Worm (Caenorhabditis elegans) whole organism, midembryonic: Measurements from ENCODE around the gene set-13.

Experiments used
- T22C8.4 ChIP-seq: fragments of 200-800 bp; sonication (Bioruptor generic); IDR thresholded peaks from 2 replicates; pipeline ENCODE4 v1.3.6; 2022; ENCODE audit warnings: missing genetic modification characterization, missing compliant biosample characterization
- cog-1 ChIP-seq: sonication (generic microtip); optimal IDR thresholded peaks from 2 replicates; lab custom pipeline; 2016; ENCODE audit warnings: missing genetic modification characterization, missing compliant biosample characterization
- flt-1 ChIP-seq: fragments of 200-800 bp; sonication (Bioruptor generic); IDR thresholded peaks from 2 replicates; pipeline ENCODE4 v1.3.6; 2022; ENCODE audit warnings: missing genetic modification characterization, missing compliant biosample characterization
- klf-2 ChIP-seq: fragments of 200-800 bp; sonication (Bioruptor generic); conservative IDR thresholded peaks from 2 replicates; pipeline ENCODE4 v1.3.6; 2022; ENCODE audit warnings: missing genetic modification reagents, missing genetic modification characterization, missing compliant biosample characterization
- med-1 ChIP-seq: sonication (generic microtip); optimal IDR thresholded peaks from 2 replicates; lab custom pipeline; 2017; ENCODE audit warnings: missing genetic modification characterization, mild to moderate bottlenecking, missing compliant biosample characterization, antibody characterized with exemption, missing genetic modification reagents; ENCODE audit not compliant: insufficient read depth
- ref-1 ChIP-seq: fragments of 200-800 bp; sonication (Bioruptor generic); conservative IDR thresholded peaks from 2 replicates; pipeline ENCODE4 v1.3.6; 2022; ENCODE audit warnings: missing genetic modification reagents, missing genetic modification characterization, missing compliant biosample characterization
- tab-1 ChIP-seq: fragments of 200-800 bp; sonication (Bioruptor generic); IDR thresholded peaks from 2 replicates; pipeline ENCODE4 v1.3.6; 2022; ENCODE audit warnings: missing genetic modification characterization, missing compliant biosample characterization
- ztf-23 ChIP-seq: fragments of 200-800 bp; sonication (Bioruptor generic); IDR thresholded peaks from 2 replicates; pipeline ENCODE4 v1.3.6; 2022; ENCODE audit warnings: missing genetic modification reagents, missing genetic modification characterization, missing compliant biosample characterization
- ztf-29 ChIP-seq: fragments of 200-800 bp; sonication (Bioruptor generic); IDR thresholded peaks from 2 replicates; pipeline ENCODE4 v1.3.6; 2022; ENCODE audit warnings: missing genetic modification reagents, missing genetic modification characterization, missing compliant biosample characterization

set-13 gene

ce11 chrII:2843088-2843487 lies 26.3 kb downstream of the set-13 start, which contains the start of gene Y110A2AL.7:
TSS of gene Y110A2AL.7 (minus strand) at chrII:2843188.
- TF ChIP-seq cog-1 (no peak), ztf-23 (no peak)

ce11 chrII:2845674-2846073 lies 28.9 kb downstream of the set-13 start:
- no peak for TF ChIP-seq ref-1 (GFP tag; lab: Robert Waterston, UW)
- no peak for TF ChIP-seq T22C8.4
- TF ChIP-seq tab-1 (GFP tag; lab: Robert Waterston, UW): 0 out of 2 replicates have a peak, but pooled peaks have one; percentile 13
- no peak for TF ChIP-seq ztf-29 (GFP tag; lab: Robert Waterston, UW)
- no peak for TF ChIP-seq flt-1 (GFP tag; lab: Robert Waterston, UW)

ce11 chrII:2846552-2846951 lies 29.8 kb downstream of the set-13 start:
- TF ChIP-seq ztf-23 (no peak), med-1 (GFP tag; lab: Kevin White, UChicago) (no peak), flt-1 (GFP tag; lab: Robert Waterston, UW) (no peak), klf-2 (no peak), ref-1 (GFP tag; lab: Robert Waterston, UW) (no peak), T22C8.4 (no peak), tab-1 (GFP tag; lab: Robert Waterston, UW) (no peak), ztf-29 (GFP tag; lab: Robert Waterston, UW) (no peak), cog-1 (no peak)

- TF ChIP-seq ref-1 (GFP tag; lab: Robert Waterston, UW) (no peak), flt-1 (GFP tag; lab: Robert Waterston, UW) (no peak), med-1 (GFP tag; lab: Kevin White, UChicago) (no peak), cog-1 (no peak), klf-2 (no peak), ztf-23 (no peak), tab-1 (GFP tag; lab: Robert Waterston, UW) (no peak), ztf-29 (GFP tag; lab: Robert Waterston, UW) (no peak), T22C8.4 (no peak)
Measured at ce11 chrII:2852493-2852892, 35.7 kb downstream of the set-13 start, which contains the start of gene ptc-3. TSS of gene ptc-3 (minus strand) at chrII:2852593.

- TF ChIP-seq ref-1 (GFP tag; lab: Robert Waterston, UW): no peak
- no peak for TF ChIP-seq ztf-23
- no peak for TF ChIP-seq ztf-29 (GFP tag; lab: Robert Waterston, UW)
- no peak for TF ChIP-seq T22C8.4
- TF ChIP-seq cog-1: no peak
- no peak for TF ChIP-seq med-1 (GFP tag; lab: Kevin White, UChicago)
- no peak for TF ChIP-seq klf-2
- no peak for TF ChIP-seq flt-1 (GFP tag; lab: Robert Waterston, UW)
- TF ChIP-seq tab-1 (GFP tag; lab: Robert Waterston, UW): no peak
Measured at ce11 chrII:2853767-2854166, 37.0 kb downstream of the set-13 start.

ce11 chrII:2854794-2855193 lies 38.0 kb downstream of the set-13 start:
- TF ChIP-seq ztf-29 (GFP tag; lab: Robert Waterston, UW) (peak; percentile 34; the same call in 1 of the 2 replicates), ztf-23 (no peak)

- TF ChIP-seq klf-2: no peak
- no peak for TF ChIP-seq flt-1 (GFP tag; lab: Robert Waterston, UW)
- TF ChIP-seq ztf-23: no peak
- no peak for TF ChIP-seq ztf-29 (GFP tag; lab: Robert Waterston, UW)
- no peak for TF ChIP-seq ref-1 (GFP tag; lab: Robert Waterston, UW)
- TF ChIP-seq T22C8.4: no peak
- TF ChIP-seq cog-1: no peak
- TF ChIP-seq tab-1 (GFP tag; lab: Robert Waterston, UW): no peak
Measured at ce11 chrII:2856114-2856513, 39.3 kb downstream of the set-13 start.

- no peak for TF ChIP-seq klf-2
- no peak for TF ChIP-seq cog-1
- TF ChIP-seq ztf-29 (GFP tag; lab: Robert Waterston, UW): no peak
- no peak for TF ChIP-seq ztf-23
- TF ChIP-seq med-1 (GFP tag; lab: Kevin White, UChicago): no peak
- no peak for TF ChIP-seq T22C8.4
- no peak for TF ChIP-seq flt-1 (GFP tag; lab: Robert Waterston, UW)
- TF ChIP-seq ref-1 (GFP tag; lab: Robert Waterston, UW): no peak
- no peak for TF ChIP-seq tab-1 (GFP tag; lab: Robert Waterston, UW)
Measured at ce11 chrII:2857559-2857958, 40.8 kb downstream of the set-13 start.

- no peak for TF ChIP-seq med-1 (GFP tag; lab: Kevin White, UChicago)
- TF ChIP-seq ref-1 (GFP tag; lab: Robert Waterston, UW): no peak
- no peak for TF ChIP-seq tab-1 (GFP tag; lab: Robert Waterston, UW)
- TF ChIP-seq flt-1 (GFP tag; lab: Robert Waterston, UW): no peak
- no peak for TF ChIP-seq cog-1
- TF ChIP-seq ztf-23: no peak
- TF ChIP-seq ztf-29 (GFP tag; lab: Robert Waterston, UW): no peak
- TF ChIP-seq T22C8.4: no peak
- no peak for TF ChIP-seq klf-2
Measured at ce11 chrII:2858851-2859250, 42.1 kb downstream of the set-13 start.

ce11 chrII:2859315-2859714 lies 42.5 kb downstream of the set-13 start:
- TF ChIP-seq ztf-29 (GFP tag; lab: Robert Waterston, UW): no peak; the same call in 1 of the 2 replicates
- TF ChIP-seq flt-1 (GFP tag; lab: Robert Waterston, UW): no peak
